Worm (Caenorhabditis elegans): ENCODE results near the gene Y51A2B.2.

- TF ChIP-seq fkh-3 (tag; optimal IDR thresholded peaks at IDR 0.05) (no peak), pha-4 (tag; optimal IDR thresholded peaks at IDR 0.05) (no peak), aptf-2 (GFP tag; conservative IDR thresholded peaks at IDR 0.05) (no peak), ZK185.1 (tag; optimal IDR thresholded peaks at IDR 0.05; ENCODE audit: poor library complexity, severe bottlenecking) (no peak), ama-1 (optimal IDR thresholded peaks at IDR 0.05) (no peak), ama-1 (GFP tag; optimal IDR thresholded peaks at IDR 0.05) (no peak), ceh-79 (tag; optimal IDR thresholded peaks at IDR 0.05) (no peak), K12H6.12 (tag; optimal IDR thresholded peaks at IDR 0.05) (no peak), snpc-4 (GFP tag; optimal IDR thresholded peaks at IDR 0.05) (no peak), snpc-4 (tag; optimal IDR thresholded peaks at IDR 0.05) (no peak), snpc-1.3 (tag; optimal IDR thresholded peaks at IDR 0.05; ENCODE audit: insufficient read depth) (no peak), lir-1 (GFP tag; conservative IDR thresholded peaks at IDR 0.05) (no peak)
Observed at ce11 chrV:18374194-18374593, at the start of gene Y51A2B.2.

Data from whole organism, young adult.